Fruit fly (Drosophila melanogaster): ENCODE data around the gene Fkbp39.

Gene Fkbp39

dm6 chr3R:15340052-15340732 is 7.3 kb upstream of the Fkbp39 start, which contains the start of gene SerRS-m (continued):
- TF ChIP-seq Lpt (GFP tag; optimal IDR thresholded peaks at IDR 0.05) (no peak), CG9609 (GFP tag; optimal IDR thresholded peaks at IDR 0.05) (no peak), sug (tag; optimal IDR thresholded peaks at IDR 0.05) (peak; percentile 12), CG4360 (GFP tag; IDR thresholded peaks at IDR 0.05) (no peak), CG9215 (GFP tag; IDR thresholded peaks at IDR 0.05) (no peak), kni (GFP tag; optimal IDR thresholded peaks at IDR 0.05) (peak; percentile 17), fd102C (GFP tag; optimal IDR thresholded peaks at IDR 0.05) (no peak), D19B (GFP tag; optimal IDR thresholded peaks at IDR 0.05) (no peak), slp2 (GFP tag; optimal IDR thresholded peaks at IDR 0.05) (no peak), CG31441 (GFP tag; IDR thresholded peaks at IDR 0.05) (no peak), CG12104 (GFP tag; optimal IDR thresholded peaks at IDR 0.05) (no peak), HLH54F (GFP tag; optimal IDR thresholded peaks at IDR 0.05) (no peak), Poxn (GFP tag; IDR thresholded peaks at IDR 0.05) (no peak), Dip3 (GFP tag; optimal IDR thresholded peaks at IDR 0.05) (no peak), CG1647 (GFP tag; optimal IDR thresholded peaks at IDR 0.05) (no peak), gsb (GFP tag; IDR thresholded peaks at IDR 0.05) (no peak), CG34422 (GFP tag; IDR thresholded peaks at IDR 0.05) (no peak), Pdp1 (GFP tag; optimal IDR thresholded peaks at IDR 0.05) (peak in 1 of 2 experiments; percentile 13), NC2β (GFP tag; optimal IDR thresholded peaks at IDR 0.05) (no peak), CG17359 (tag; optimal IDR thresholded peaks at IDR 0.05) (peak; percentile 19), dmrt99B (tag; optimal IDR thresholded peaks at IDR 0.05) (no peak), H2.0 (GFP tag; IDR thresholded peaks at IDR 0.05) (no peak), gfzf (GFP tag; optimal IDR thresholded peaks at IDR 0.05) (no peak), Taf1 (GFP tag; IDR thresholded peaks at IDR 0.05) (no peak), Max (GFP tag; optimal IDR thresholded peaks at IDR 0.05) (no peak), CG9876 (GFP tag; optimal IDR thresholded peaks at IDR 0.05) (no peak), CG17829 (tag; optimal IDR thresholded peaks at IDR 0.05) (peak; percentile 15)

dm6 chr3R:15339111-15339510 is 6.2 kb upstream of the Fkbp39 start:
- TF ChIP-seq Nf-YB (GFP tag; optimal IDR thresholded peaks at IDR 0.05) (no peak), sug (tag; optimal IDR thresholded peaks at IDR 0.05) (peak; percentile 84), exex (tag; optimal IDR thresholded peaks at IDR 0.05) (peak; percentile 82)

- no peak for TF ChIP-seq oc (tag; optimal IDR thresholded peaks at IDR 0.05)
- TF ChIP-seq ac (GFP tag; optimal IDR thresholded peaks at IDR 0.05): no peak
- peak; percentile 63 for TF ChIP-seq slbo (GFP tag; IDR thresholded peaks at IDR 0.05)
- no peak for TF ChIP-seq ranshi (GFP tag; IDR thresholded peaks at IDR 0.05)
- peak in 1 of 2 experiments; percentile 93 for TF ChIP-seq Pdp1 (GFP tag; optimal IDR thresholded peaks at IDR 0.05)
- no peak for TF ChIP-seq tx (GFP tag; optimal IDR thresholded peaks at IDR 0.05)
- peak; percentile 51; the same call in 1 of the 2 replicates for TF ChIP-seq CG32532 (GFP tag; IDR thresholded peaks at IDR 0.05)
- TF ChIP-seq Atf3 (GFP tag; optimal IDR thresholded peaks at IDR 0.05): no peak
- peak; percentile 39 for TF ChIP-seq CoRest (tag; optimal IDR thresholded peaks at IDR 0.05)
- TF ChIP-seq tll (GFP tag; optimal IDR thresholded peaks at IDR 0.05): peak in 1 of 2 experiments; percentile 34
- no peak for TF ChIP-seq Jarid2 (GFP tag; optimal IDR thresholded peaks at IDR 0.05)
- TF ChIP-seq dmrt11E (tag; optimal IDR thresholded peaks at IDR 0.05): no peak
- peak; percentile 31 for TF ChIP-seq gfzf (GFP tag; optimal IDR thresholded peaks at IDR 0.05)
- TF ChIP-seq pfk (GFP tag; optimal IDR thresholded peaks at IDR 0.05): no peak
- TF ChIP-seq Fer1 (GFP tag; optimal IDR thresholded peaks at IDR 0.05): peak; percentile 20
- TF ChIP-seq CG18476 (GFP tag; optimal IDR thresholded peaks at IDR 0.05): no peak
- no peak for TF ChIP-seq CG4854 (GFP tag; optimal IDR thresholded peaks at IDR 0.05)
- TF ChIP-seq CG10274 (GFP tag; optimal IDR thresholded peaks at IDR 0.05): no peak
- no peak for TF ChIP-seq Oli (tag; optimal IDR thresholded peaks at IDR 0.05)
- no peak for TF ChIP-seq sisA (GFP tag; IDR thresholded peaks at IDR 0.05)
- TF ChIP-seq CG17186 (GFP tag; optimal IDR thresholded peaks at IDR 0.05): peak; percentile 51
- no peak for TF ChIP-seq CG12299 (tag; optimal IDR thresholded peaks at IDR 0.05)
These were observed 2.5 kb downstream of the Fkbp39 start, which contains the start of gene mRpL9 for dm6 chr3R:15330472-15330871. TSS of gene mRpL9 (plus strand) at chr3R:15330738.

Data from whole organism, embryonic.